Fruit fly (Drosophila melanogaster) whole organism, wandering third instar larva: ENCODE results near the gene CG18476.
A peak's percentile ranks its signal among the peaks of the same experiment; 100 is the strongest.

Experiments
- CG32264 ChIP-seq: fragments of 200-800 bp; sonication (Bioruptor generic); optimal IDR thresholded peaks from 2 replicates; lab custom pipeline; 2016; ENCODE audit warnings: missing biosample characterization, missing genetic modification characterization
- CG9705 ChIP-seq: fragments of 200-800 bp; sonication (Bioruptor generic); optimal IDR thresholded peaks from 2 replicates; lab custom pipeline; 2018; ENCODE audit warnings: missing biosample characterization, mild to moderate bottlenecking, missing genetic modification characterization
- CrebA ChIP-seq: fragments of 200-800 bp; sonication (Bioruptor generic); optimal IDR thresholded peaks from 2 replicates; lab custom pipeline; 2016; ENCODE audit warnings: missing biosample characterization, mild to moderate bottlenecking, missing genetic modification characterization, borderline replicate concordance
- Dfd ChIP-seq: fragments of >200 bp; optimal IDR thresholded peaks from 2 replicates; lab custom pipeline; 2017; ENCODE audit warnings: missing biosample characterization, missing genetic modification characterization
- Dif ChIP-seq: fragments of 200-275, 200-300 bp; sonication (Bioruptor generic); optimal IDR thresholded peaks from 2 replicates; lab custom pipeline; 2018; ENCODE audit warnings: missing biosample characterization, missing genetic modification characterization; ENCODE audit not compliant: partially characterized antibody
- HLH106 ChIP-seq: fragments of 200-800 bp; optimal IDR thresholded peaks from 3 replicates; lab custom pipeline; 2019; ENCODE audit warnings: missing biosample characterization, mild to moderate bottlenecking, missing genetic modification characterization, moderate library complexity
- Hnf4 ChIP-seq: fragments of 200-800 bp; sonication (Bioruptor generic); optimal IDR thresholded peaks from 2 replicates; lab custom pipeline; 2016; ENCODE audit warnings: missing biosample characterization, mild to moderate bottlenecking, missing genetic modification characterization
- Hr78 ChIP-seq: fragments of >200 bp; optimal IDR thresholded peaks from 2 replicates; lab custom pipeline; 2017; ENCODE audit warnings: missing biosample characterization, missing genetic modification characterization
- Hr83 ChIP-seq: fragments of 200-300 bp; sonication (Bioruptor generic); optimal IDR thresholded peaks from 2 replicates; lab custom pipeline; 2016; ENCODE audit warnings: missing biosample characterization, mild to moderate bottlenecking, missing genetic modification characterization, moderate library complexity; ENCODE audit not compliant: poor library complexity, severe bottlenecking
- Mio ChIP-seq: sonication (Bioruptor generic); optimal IDR thresholded peaks from 2 replicates; lab custom pipeline; 2016; ENCODE audit warnings: missing biosample characterization, missing genetic modification characterization
- N ChIP-seq: fragments of >200 bp; optimal IDR thresholded peaks from 2 replicates; lab custom pipeline; 2018; ENCODE audit warnings: missing biosample characterization, missing external identifiers, missing genetic modification characterization
- OdsH ChIP-seq: fragments of 200-800 bp; sonication (Bioruptor generic); optimal IDR thresholded peaks from 2 replicates; lab custom pipeline; 2016; ENCODE audit warnings: missing biosample characterization, mild to moderate bottlenecking, missing genetic modification characterization
- Rel ChIP-seq, 2 experiments: fragments of 200-800 bp; sonication (Bioruptor generic) in 1 of 2; optimal IDR thresholded peaks; 2 replicates in 1 of 2; 3 replicates in 1 of 2; lab custom pipeline; 2016 to 2019; ENCODE audit warnings: mild to moderate bottlenecking in 2 of 2, missing biosample characterization in 2 of 2, missing genetic modification characterization in 2 of 2, moderate library complexity in 1 of 2
- Sp1 ChIP-seq: fragments of 200-800 bp; sonication (Bioruptor generic); optimal IDR thresholded peaks from 3 replicates; lab custom pipeline; 2019; ENCODE audit warnings: missing biosample characterization, mild to moderate bottlenecking, missing genetic modification characterization, moderate library complexity
- dl ChIP-seq, 2 experiments: fragments of 175-275, 200-275 bp in 1 of 2; fragments of 200-275 bp in 1 of 2; sonication (Bioruptor generic); optimal IDR thresholded peaks; lab custom pipeline; 2018; ENCODE audit warnings: mild to moderate bottlenecking in 2 of 2, missing biosample characterization in 2 of 2, missing genetic modification characterization in 2 of 2, moderate library complexity in 2 of 2; ENCODE audit not compliant: partially characterized antibody in 2 of 2, insufficient read depth in 1 of 2
- ey ChIP-seq: fragments of 200-800 bp; sonication (Bioruptor generic); optimal IDR thresholded peaks from 2 replicates; lab custom pipeline; 2016; ENCODE audit warnings: missing biosample characterization, missing genetic modification characterization
- foxo ChIP-seq, 2 experiments: fragments of 200-800 bp; sonication (Bioruptor generic); optimal IDR thresholded peaks; 2 replicates in 1 of 2; 3 replicates in 1 of 2; lab custom pipeline; 2016 to 2017; ENCODE audit warnings: missing biosample characterization in 2 of 2, missing genetic modification characterization in 2 of 2
- fru ChIP-seq: fragments of 200-800 bp; sonication (Bioruptor generic); optimal IDR thresholded peaks from 3 replicates; lab custom pipeline; 2016; ENCODE audit warnings: missing biosample characterization, mild to moderate bottlenecking, missing genetic modification characterization
- h ChIP-seq: fragments of 200-800 bp; sonication (Bioruptor generic); optimal IDR thresholded peaks from 3 replicates; lab custom pipeline; 2016; ENCODE audit warnings: missing biosample characterization, mild to moderate bottlenecking, missing genetic modification characterization
- psq ChIP-seq: fragments of 200-800 bp; sonication (Bioruptor generic); optimal IDR thresholded peaks from 3 replicates; lab custom pipeline; 2017; ENCODE audit warnings: missing biosample characterization, mild to moderate bottlenecking, missing genetic modification characterization, moderate library complexity
- rgr ChIP-seq: fragments of 200-800 bp; sonication (Bioruptor generic); optimal IDR thresholded peaks from 3 replicates; lab custom pipeline; 2016; ENCODE audit warnings: missing biosample characterization, mild to moderate bottlenecking, missing genetic modification characterization
- sage ChIP-seq: fragments of 200-800 bp; sonication (Bioruptor generic); optimal IDR thresholded peaks from 2 replicates; lab custom pipeline; 2016; ENCODE audit warnings: missing biosample characterization, mild to moderate bottlenecking, missing genetic modification characterization
- tai ChIP-seq: sonication (Bioruptor generic); optimal IDR thresholded peaks from 2 replicates; lab custom pipeline; 2016; ENCODE audit warnings: missing biosample characterization, missing genetic modification characterization
- usp ChIP-seq: fragments of >200 bp; optimal IDR thresholded peaks from 2 replicates; lab custom pipeline; 2017; ENCODE audit warnings: missing biosample characterization, missing genetic modification characterization
- woc ChIP-seq: sonication (Bioruptor generic); optimal IDR thresholded peaks from 2 replicates; lab custom pipeline; 2016; ENCODE audit warnings: missing biosample characterization, mild to moderate bottlenecking, missing genetic modification characterization

The CG18476 gene

dm6 chr3R:11649449-11649848 is 28.5 kb downstream of the CG18476 start (continued):
- TF ChIP-seq CrebA (GFP tag; lab: Kevin White, UChicago) (no peak), OdsH (GFP tag; lab: Kevin White, UChicago) (peak; percentile 87)

dm6 chr3R:11648356-11649355 is 29.3 kb downstream of the CG18476 start:
- TF ChIP-seq dl (GFP tag; optimal IDR thresholded peaks at IDR 0.05; lab: Kevin White, UChicago; ENCODE audit: insufficient read depth in 1 of 2, partially characterized antibody in 2 of 2) (no peak), Hr78 (GFP tag; lab: Kevin White, UChicago) (no peak), HLH106 (tag; lab: Kevin White, UChicago) (no peak), usp (no peak), tai (GFP tag; lab: Kevin White, UChicago) (peak; percentile 22), foxo (GFP tag; optimal IDR thresholded peaks at IDR 0.05; lab: Kevin White, UChicago) (no peak), sage (GFP tag; lab: Kevin White, UChicago) (peak; percentile 13)
- TF ChIP-seq, all 38 proteins: peak for 2

dm6 chr3R:11646826-11647225 is 31.1 kb downstream of the CG18476 start:
- TF ChIP-seq N (GFP tag; lab: Kevin White, UChicago), result no peak
- TF ChIP-seq CG32264 (GFP tag; lab: Kevin White, UChicago), result no peak
- TF ChIP-seq dl (GFP tag; optimal IDR thresholded peaks at IDR 0.05; lab: Kevin White, UChicago; ENCODE audit: insufficient read depth in 1 of 2, partially characterized antibody in 2 of 2), result peak in 1 of 2 experiments; percentile 8
- no peak for TF ChIP-seq tai (GFP tag; lab: Kevin White, UChicago)

- TF ChIP-seq Rel (GFP tag; optimal IDR thresholded peaks at IDR 0.05; lab: Kevin White, UChicago) (no peak), Rel (tag; optimal IDR thresholded peaks at IDR 0.05; lab: Kevin White, UChicago) (peak; percentile 30), h (GFP tag; lab: Kevin White, UChicago) (peak; percentile 50), Dif (GFP tag; lab: Kevin White, UChicago) (no peak), rgr (GFP tag; lab: Kevin White, UChicago) (no peak), Sp1 (GFP tag; lab: Kevin White, UChicago) (peak; percentile 13), Dfd (GFP tag; lab: Kevin White, UChicago) (no peak), fru (GFP tag; lab: Kevin White, UChicago) (peak; percentile 62), woc (GFP tag; lab: Kevin White, UChicago) (no peak), foxo (GFP tag; optimal IDR thresholded peaks at IDR 0.05; lab: Kevin White, UChicago) (peak in 1 of 2 experiments; percentile 29), psq (GFP tag; lab: Kevin White, UChicago) (peak; percentile 42), HLH106 (tag; lab: Kevin White, UChicago) (peak; percentile 2), ey (GFP tag; lab: Kevin White, UChicago) (no peak), CG32264 (GFP tag; lab: Kevin White, UChicago) (peak; percentile 36), Hnf4 (GFP tag; lab: Kevin White, UChicago) (peak; percentile 42), CG9705 (GFP tag; lab: Kevin White, UChicago) (no peak)
Observed at dm6 chr3R:11639946-11640588, 37.8 kb downstream of the CG18476 start.

- TF ChIP-seq Hr78 (GFP tag; lab: Kevin White, UChicago), result no peak
- TF ChIP-seq Mio, result no peak
- no peak for TF ChIP-seq Dfd (GFP tag; lab: Kevin White, UChicago)
- no peak for TF ChIP-seq psq (GFP tag; lab: Kevin White, UChicago)
- no peak for TF ChIP-seq Hr83
Observed at dm6 chr3R:11637586-11637985, 40.3 kb downstream of the CG18476 start.
